Fruit fly (Drosophila melanogaster) whole organism, embryonic: ENCODE results near the gene AlkB.
A peak's percentile ranks its signal among the peaks of the same experiment; 100 is the strongest.

Experiments used
- Blimp-1 ChIP-seq: fragments of 200-800 bp; sonication (Bioruptor generic); optimal IDR thresholded peaks from 3 replicates; lab custom pipeline; 2018; ENCODE audit warnings: missing biosample characterization, missing genetic modification characterization, mild to moderate bottlenecking, moderate library complexity, missing genetic modification reagents
- CG1024 ChIP-seq: fragments of 200-800 bp; sonication (Bioruptor generic); IDR thresholded peaks from 2 replicates; pipeline ENCODE4 v1.3.6; 2022; ENCODE audit warnings: missing biosample characterization, missing genetic modification characterization
- CG10431 ChIP-seq: fragments of 200-800 bp; sonication (Bioruptor generic); optimal IDR thresholded peaks from 3 replicates; lab custom pipeline; 2018; ENCODE audit warnings: missing biosample characterization, mild to moderate bottlenecking, missing genetic modification characterization
- CG11696 ChIP-seq: fragments of 200-800 bp; sonication (Bioruptor generic); IDR thresholded peaks from 2 replicates; pipeline ENCODE4 v1.3.6; 2022; ENCODE audit warnings: missing biosample characterization, missing genetic modification characterization
- CG15479 ChIP-seq: fragments of 200-800 bp; sonication (Bioruptor generic); optimal IDR thresholded peaks from 3 replicates; lab custom pipeline; 2019; ENCODE audit warnings: missing biosample characterization, mild to moderate bottlenecking, missing genetic modification characterization, moderate library complexity
- CG16813 ChIP-seq: fragments of 200-800 bp; sonication (Bioruptor generic); IDR thresholded peaks from 3 replicates; pipeline ENCODE4 v1.3.6; 2022; ENCODE audit warnings: missing biosample characterization, missing genetic modification characterization; ENCODE audit not compliant: partially characterized antibody
- CG16815 ChIP-seq: fragments of 200-800 bp; sonication (Bioruptor generic); optimal IDR thresholded peaks from 3 replicates; lab custom pipeline; 2017; ENCODE audit warnings: missing biosample characterization, mild to moderate bottlenecking, missing genetic modification characterization
- CG17568 ChIP-seq: fragments of 200-800 bp; sonication (Bioruptor generic); optimal IDR thresholded peaks from 2 replicates; lab custom pipeline; 2018; ENCODE audit warnings: missing biosample characterization, mild to moderate bottlenecking, missing genetic modification characterization, moderate library complexity
- CG17612 ChIP-seq: fragments of 200-800 bp; sonication (Bioruptor generic); IDR thresholded peaks from 2 replicates; pipeline ENCODE4 v1.3.6; 2022; ENCODE audit warnings: missing biosample characterization, missing genetic modification characterization
- CG17829 ChIP-seq: fragments of 200-800 bp; optimal IDR thresholded peaks from 2 replicates; lab custom pipeline; 2019; ENCODE audit warnings: missing biosample characterization, mild to moderate bottlenecking, missing genetic modification characterization, moderate library complexity
- CG31388 ChIP-seq: fragments of 200-800 bp; sonication (Bioruptor generic); optimal IDR thresholded peaks from 2 replicates; lab custom pipeline; 2016; ENCODE audit warnings: missing biosample characterization, missing genetic modification characterization
- CG32532 ChIP-seq: fragments of 200-800 bp; sonication (Bioruptor generic); IDR thresholded peaks from 2 replicates; pipeline ENCODE4 v1.3.6; 2022; ENCODE audit warnings: missing biosample characterization, missing genetic modification characterization
- CG3407 ChIP-seq: fragments of 200-800 bp; sonication (Bioruptor generic); optimal IDR thresholded peaks from 2 replicates; lab custom pipeline; 2018; ENCODE audit warnings: missing biosample characterization, mild to moderate bottlenecking, missing genetic modification characterization
- CG34224 ChIP-seq: fragments of 200-800 bp; sonication (Bioruptor generic); IDR thresholded peaks from 3 replicates; pipeline ENCODE4 v1.3.6; 2022; ENCODE audit warnings: missing biosample characterization, missing genetic modification characterization; ENCODE audit not compliant: partially characterized antibody
- CG4404 ChIP-seq: fragments of 200-800 bp; sonication (Bioruptor generic); IDR thresholded peaks from 2 replicates; pipeline ENCODE4 v1.3.6; 2022; ENCODE audit warnings: missing biosample characterization, missing genetic modification characterization
- CG5953 ChIP-seq: fragments of 200-800 bp; sonication (Bioruptor generic); IDR thresholded peaks from 2 replicates; pipeline ENCODE4 v1.3.6; 2022; ENCODE audit warnings: missing biosample characterization, missing genetic modification characterization
- CG6683 ChIP-seq: fragments of 200-800 bp; sonication (Bioruptor generic); optimal IDR thresholded peaks from 2 replicates; lab custom pipeline; 2017; ENCODE audit warnings: missing biosample characterization, mild to moderate bottlenecking, missing genetic modification characterization, missing genetic modification reagents
- CG9215 ChIP-seq: fragments of 200-800 bp; sonication (Bioruptor generic); IDR thresholded peaks from 2 replicates; pipeline ENCODE4 v1.3.6; 2022; ENCODE audit warnings: missing biosample characterization, missing genetic modification characterization
- CG9817 ChIP-seq: fragments of 200-800 bp; sonication (Bioruptor generic); optimal IDR thresholded peaks from 2 replicates; lab custom pipeline; 2018; ENCODE audit warnings: missing biosample characterization, mild to moderate bottlenecking, missing genetic modification characterization, moderate library complexity
- CkIIα-i1 ChIP-seq: fragments of 200-800 bp; sonication (Bioruptor generic); IDR thresholded peaks from 2 replicates; pipeline ENCODE4 v1.3.6; 2022; ENCODE audit warnings: missing biosample characterization, missing genetic modification characterization
- CrebB ChIP-seq: fragments of 200-800 bp; sonication (Bioruptor generic); optimal IDR thresholded peaks from 3 replicates; lab custom pipeline; 2018; ENCODE audit warnings: missing biosample characterization, mild to moderate bottlenecking, missing genetic modification characterization
- D19A ChIP-seq: fragments of 200-800 bp; optimal IDR thresholded peaks from 3 replicates; lab custom pipeline; 2019; ENCODE audit warnings: missing biosample characterization, mild to moderate bottlenecking, missing genetic modification characterization, moderate library complexity
- H15 ChIP-seq: fragments of 200-800 bp; sonication (Bioruptor generic); IDR thresholded peaks from 3 replicates; pipeline ENCODE4 v1.3.6; 2022; ENCODE audit warnings: missing biosample characterization, missing genetic modification characterization
- Hand ChIP-seq: fragments of 200-800 bp; sonication (Bioruptor generic); optimal IDR thresholded peaks from 2 replicates; lab custom pipeline; 2017; ENCODE audit warnings: mild to moderate bottlenecking, missing biosample characterization, missing genetic modification reagents, missing genetic modification characterization
- HmgD ChIP-seq: fragments of 200-800 bp; sonication (Bioruptor generic); optimal IDR thresholded peaks from 3 replicates; lab custom pipeline; 2016; ENCODE audit warnings: missing biosample characterization, missing genetic modification characterization
- Mad ChIP-seq: fragments of 200-800 bp; sonication (Bioruptor generic); optimal IDR thresholded peaks from 2 replicates; lab custom pipeline; 2016; ENCODE audit warnings: missing biosample characterization, missing genetic modification characterization
- Mrtf ChIP-seq: fragments of 200-800 bp; sonication (Bioruptor generic); IDR thresholded peaks from 3 replicates; pipeline ENCODE4 v1.3.6; 2022; ENCODE audit warnings: missing biosample characterization, missing genetic modification characterization
- NfI ChIP-seq: fragments of 200-800 bp; sonication (Bioruptor generic); optimal IDR thresholded peaks from 3 replicates; lab custom pipeline; 2018; ENCODE audit warnings: missing biosample characterization, mild to moderate bottlenecking, missing genetic modification characterization, moderate library complexity
- Scr ChIP-seq: fragments of 200-800 bp; sonication (Bioruptor generic); IDR thresholded peaks from 2 replicates; pipeline ENCODE4 v1.3.6; 2022; ENCODE audit warnings: missing biosample characterization, missing genetic modification characterization; ENCODE audit not compliant: partially characterized antibody
- Sin3A ChIP-seq: fragments of >200 bp; optimal IDR thresholded peaks from 2 replicates; lab custom pipeline; 2018
- Ssrp ChIP-seq: fragments of 200-800 bp; sonication (Bioruptor generic); optimal IDR thresholded peaks from 2 replicates; lab custom pipeline; 2018; ENCODE audit warnings: missing biosample characterization, mild to moderate bottlenecking, missing genetic modification characterization, moderate library complexity
- YL-1 ChIP-seq: fragments of 200-800 bp; sonication (Bioruptor generic); optimal IDR thresholded peaks from 3 replicates; lab custom pipeline; 2017; ENCODE audit warnings: missing biosample characterization, mild to moderate bottlenecking, missing genetic modification characterization
- bbx ChIP-seq: fragments of 200-800 bp; sonication (Bioruptor generic); IDR thresholded peaks from 2 replicates; pipeline ENCODE4 v1.3.6; 2022; ENCODE audit warnings: missing biosample characterization, missing genetic modification characterization; ENCODE audit not compliant: partially characterized antibody
- bowl ChIP-seq: fragments of 200-800 bp; sonication (Bioruptor generic); IDR thresholded peaks from 2 replicates; pipeline ENCODE4 v1.3.6; 2022; ENCODE audit warnings: missing biosample characterization, missing genetic modification characterization
- cad ChIP-seq: fragments of >200 bp; optimal IDR thresholded peaks from 2 replicates; lab custom pipeline; 2017; ENCODE audit warnings: missing biosample characterization, missing genetic modification characterization
- esg ChIP-seq: fragments of 200-800 bp; sonication (Bioruptor generic); conservative IDR thresholded peaks from 2 replicates; pipeline ENCODE4 v1.3.6; 2022; ENCODE audit warnings: missing biosample characterization, missing genetic modification characterization
- hkb ChIP-seq, 2 experiments: fragments of 200-800 bp in 1 of 2; fragments of >200 bp in 1 of 2; sonication (Bioruptor generic) in 1 of 2; IDR thresholded peaks in 1 of 2; optimal IDR thresholded peaks in 1 of 2; 2 replicates each; pipeline versions ENCODE4 v1.3.6 to Lab custom; 2017 to 2022; ENCODE audit warnings: missing biosample characterization in 1 of 2, missing genetic modification characterization in 1 of 2
- insv ChIP-seq, 2 experiments: fragments of 200-800 bp; sonication (Bioruptor generic); optimal IDR thresholded peaks; 3 replicates each; lab custom pipeline; 2016 to 2018; ENCODE audit warnings: missing biosample characterization in 2 of 2, missing genetic modification characterization in 2 of 2
- jigr1 ChIP-seq: fragments of 200-800 bp; sonication (Bioruptor generic); IDR thresholded peaks from 3 replicates; pipeline ENCODE4 v1.3.6; 2022; ENCODE audit warnings: missing biosample characterization, missing genetic modification characterization
- nerfin-1 ChIP-seq: fragments of 200-800 bp; sonication (Bioruptor generic); optimal IDR thresholded peaks from 3 replicates; lab custom pipeline; 2019; ENCODE audit warnings: missing biosample characterization, mild to moderate bottlenecking, missing genetic modification characterization, moderate library complexity
- p53 ChIP-seq: fragments of 200-800 bp; sonication (Bioruptor generic); optimal IDR thresholded peaks from 2 replicates; lab custom pipeline; 2016; ENCODE audit warnings: missing biosample characterization, missing genetic modification characterization
- peb ChIP-seq: fragments of 200-800 bp; sonication (Bioruptor generic); IDR thresholded peaks from 2 replicates; pipeline ENCODE4 v1.3.6; 2022; ENCODE audit warnings: missing biosample characterization, missing genetic modification characterization
- pfk ChIP-seq: fragments of 200-800 bp; sonication (Bioruptor generic); optimal IDR thresholded peaks from 2 replicates; lab custom pipeline; 2018; ENCODE audit warnings: missing biosample characterization, mild to moderate bottlenecking, missing genetic modification characterization, moderate library complexity
- psq ChIP-seq: fragments of 200-800 bp; sonication (Bioruptor generic); optimal IDR thresholded peaks from 2 replicates; lab custom pipeline; 2017; ENCODE audit warnings: missing biosample characterization, missing genetic modification characterization
- run ChIP-seq: fragments of 200-800 bp; sonication (Bioruptor generic); optimal IDR thresholded peaks from 3 replicates; lab custom pipeline; 2018; ENCODE audit warnings: missing biosample characterization, mild to moderate bottlenecking, missing genetic modification characterization
- schlank ChIP-seq: fragments of 200-800 bp; sonication (Bioruptor generic); optimal IDR thresholded peaks from 2 replicates; lab custom pipeline; 2018; ENCODE audit warnings: missing biosample characterization, mild to moderate bottlenecking, missing genetic modification characterization
- sens ChIP-seq: fragments of 200-800 bp; sonication (Bioruptor generic); peaks from one replicate; lab custom pipeline; 2016; ENCODE audit warnings: missing biosample characterization, missing genetic modification characterization
- sug ChIP-seq: fragments of 200-800 bp; optimal IDR thresholded peaks from 2 replicates; lab custom pipeline; 2019; ENCODE audit warnings: missing biosample characterization, mild to moderate bottlenecking, missing genetic modification characterization, moderate library complexity
- tap ChIP-seq: fragments of 200-800 bp; optimal IDR thresholded peaks from 3 replicates; lab custom pipeline; 2019; ENCODE audit warnings: missing biosample characterization, mild to moderate bottlenecking, missing genetic modification characterization, moderate library complexity
- zen ChIP-seq: fragments of 200-800 bp; sonication (Bioruptor generic); optimal IDR thresholded peaks from 3 replicates; lab custom pipeline; 2018; ENCODE audit warnings: missing biosample characterization, mild to moderate bottlenecking, missing genetic modification characterization, moderate library complexity

The AlkB gene

dm6 chrX:15818608-15819184 lies 40.6 kb downstream of the AlkB start (continued):
- TF ChIP-seq CG31388 (GFP tag; lab: Kevin White, UChicago) (no peak), CG16815 (peak; percentile 1), CG3407 (no peak), CkIIα-i1 (no peak), Ssrp (peak; percentile 1), CG34224 (no peak), CG17568 (GFP tag; lab: Kevin White, UChicago) (no peak), psq (GFP tag; lab: Kevin White, UChicago) (no peak), Sin3A (lab: Kevin White, UChicago) (no peak), Scr (no peak)
- TF ChIP-seq, all 482 proteins: peak for 65

- TF ChIP-seq CG9215 (GFP tag; lab: Robert Waterston, UW) (no peak), Hand (GFP tag; lab: Kevin White, UChicago) (no peak), sug (tag; lab: Kevin White, UChicago) (no peak), cad (no peak), NfI (GFP tag; lab: Kevin White, UChicago) (no peak), peb (GFP tag; lab: Robert Waterston, UW) (no peak), jigr1 (GFP tag; lab: Robert Waterston, UW) (no peak), CG5953 (GFP tag; lab: Robert Waterston, UW) (no peak), schlank (tag; lab: Kevin White, UChicago) (no peak), CG32532 (GFP tag; lab: Robert Waterston, UW) (no peak), Blimp-1 (GFP tag; lab: Kevin White, UChicago) (no peak), hkb (optimal IDR thresholded peaks at IDR 0.05; lab: Kevin White, UChicago) (no peak), hkb (GFP tag; IDR thresholded peaks at IDR 0.05; lab: Robert Waterston, UW) (no peak), sens (GFP tag; lab: Kevin White, UChicago) (peak; percentile 33), CG4404 (no peak), Mrtf (GFP tag; lab: Robert Waterston, UW) (no peak), CG16813 (GFP tag; lab: Robert Waterston, UW) (0 out of 3 replicates have a peak, but pooled peaks have one; percentile 25), esg (no peak), tap (tag; lab: Kevin White, UChicago) (no peak), Mad (GFP tag; lab: Kevin White, UChicago) (no peak), H15 (no peak), CrebB (tag; lab: Kevin White, UChicago) (no peak), pfk (GFP tag; lab: Kevin White, UChicago) (peak; percentile 40), insv (GFP tag; optimal IDR thresholded peaks at IDR 0.05; lab: Kevin White, UChicago) (peak in 1 of 2 experiments; percentile 30), CG10431 (GFP tag; lab: Kevin White, UChicago) (no peak), CG6683 (GFP tag; lab: Kevin White, UChicago) (no peak), CG9817 (no peak), CG15479 (no peak), zen (tag; lab: Kevin White, UChicago) (no peak), p53 (GFP tag; lab: Kevin White, UChicago) (no peak), CG1024 (GFP tag; lab: Robert Waterston, UW) (no peak), CG17612 (GFP tag; lab: Robert Waterston, UW) (no peak), CG11696 (no peak), bowl (GFP tag; lab: Robert Waterston, UW) (no peak), CG17829 (tag; lab: Kevin White, UChicago) (no peak), YL-1 (GFP tag; lab: Kevin White, UChicago) (no peak), HmgD (no peak), D19A (tag; lab: Kevin White, UChicago) (peak; percentile 5), run (tag; lab: Kevin White, UChicago) (no peak), nerfin-1 (tag; lab: Kevin White, UChicago) (peak; percentile 90), bbx (GFP tag; lab: Robert Waterston, UW) (peak; percentile 46; the same call in 1 of the 2 replicates)
These were observed 41.5 kb downstream of the AlkB start for dm6 chrX:15817823-15818222.
